Fruit fly (Drosophila melanogaster) Kc167 (cell line): Measurements from ENCODE around the gene CG42814.

ENCODE experiments used
- Myc ChIP-seq: fragments of >200 bp; optimal IDR thresholded peaks from 2 replicates; lab custom pipeline; 2017; ENCODE audit warnings: missing external identifiers
- Sin3A ChIP-seq: fragments of >200 bp; optimal IDR thresholded peaks from 2 replicates; lab custom pipeline; 2018; ENCODE audit warnings: missing external identifiers
- h ChIP-seq: fragments of >200 bp; optimal IDR thresholded peaks from 3 replicates; lab custom pipeline; 2018; ENCODE audit warnings: missing external identifiers
- insv ChIP-seq: fragments of >200 bp; optimal IDR thresholded peaks from 3 replicates; lab custom pipeline; 2018; ENCODE audit warnings: missing external identifiers
- psq ChIP-seq: fragments of >200 bp; optimal IDR thresholded peaks from 2 replicates; lab custom pipeline; 2017; ENCODE audit warnings: missing external identifiers
- ttk ChIP-seq: sonication (Bioruptor generic); optimal IDR thresholded peaks from 2 replicates; lab custom pipeline; 2017; ENCODE audit warnings: missing external identifiers

Gene CG42814

DNA sequence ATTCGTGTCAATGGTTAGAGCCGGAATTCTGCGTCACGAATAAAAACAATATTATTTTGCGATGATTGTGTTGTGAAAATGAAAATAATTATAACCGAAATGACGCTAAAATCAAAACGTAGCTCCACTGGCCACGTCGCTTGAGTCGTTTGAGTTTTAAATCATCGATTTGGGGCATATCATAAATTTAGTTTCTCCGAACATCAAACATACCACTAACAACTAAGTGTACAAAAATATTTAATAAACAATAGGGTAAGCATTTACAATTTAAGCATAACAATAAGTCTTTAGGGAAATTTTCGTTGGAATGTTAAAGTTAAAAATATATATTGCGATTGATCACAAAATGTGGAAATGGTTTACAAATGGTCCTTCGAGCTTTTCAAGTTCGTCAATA lies 21.6 kb upstream of the CG42814 start, which contains the start of the genes TTLL6B and TfIIA-L:
Gene TTLL6B, minus strand, starts transcription at position 101 of the 400 bp plus-strand sequence.
Gene TfIIA-L, plus strand, starts transcription at position 206 of the 400 bp plus-strand sequence.
- TF ChIP-seq Myc (lab: Kevin White, UChicago) = no peak
- no peak for TF ChIP-seq insv (lab: Kevin White, UChicago)
- TF ChIP-seq Sin3A (lab: Kevin White, UChicago) = no peak
- TF ChIP-seq psq (lab: Kevin White, UChicago) = no peak
- no peak for TF ChIP-seq h (lab: Kevin White, UChicago)
- no peak for TF ChIP-seq ttk (lab: Kevin White, UChicago)

DNA sequence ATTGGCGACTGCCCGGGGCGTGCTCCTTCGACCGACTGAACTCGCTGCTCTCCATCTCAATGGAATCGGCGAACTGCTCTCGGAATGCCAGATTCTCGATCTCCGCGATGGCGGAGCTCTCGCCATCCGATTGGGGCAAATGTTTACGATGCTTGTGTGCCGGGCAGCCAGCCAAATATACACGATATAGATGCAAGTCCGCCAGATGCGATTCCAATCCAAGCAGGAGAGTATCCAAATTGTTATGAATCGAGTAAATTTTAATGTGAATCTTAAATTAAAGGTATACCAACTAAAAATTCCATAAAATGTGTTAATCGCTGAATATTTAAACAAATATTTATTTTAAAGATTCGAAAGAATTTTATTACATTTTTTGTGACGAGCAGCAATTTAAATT lies 18.6 kb upstream of the CG42814 start, which contains the start of gene CG5984:
Gene CG5984, minus strand, starts transcription at position 101 of the 400 bp plus-strand sequence.
- TF ChIP-seq h (lab: Kevin White, UChicago) (no peak), psq (lab: Kevin White, UChicago) (no peak), Sin3A (lab: Kevin White, UChicago) (no peak), insv (lab: Kevin White, UChicago) (no peak), Myc (lab: Kevin White, UChicago) (no peak), ttk (lab: Kevin White, UChicago) (no peak)

DNA sequence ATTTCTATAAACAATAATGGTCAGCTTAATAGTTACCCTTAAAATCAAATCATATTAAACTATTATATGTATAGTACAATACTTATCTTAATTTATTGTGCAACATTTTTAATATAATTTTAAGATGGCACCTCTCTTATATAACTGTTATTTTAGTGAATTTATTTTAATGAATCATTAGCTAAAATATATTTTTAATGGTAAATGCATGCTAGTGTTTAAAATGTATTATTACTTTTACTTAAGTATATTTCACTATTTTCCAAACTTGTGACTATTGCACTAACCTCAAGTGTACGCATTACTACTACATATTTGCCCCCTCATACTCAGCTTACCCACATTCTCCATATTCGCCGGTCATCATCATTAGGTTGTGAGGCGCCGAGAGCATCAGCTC lies 17.0 kb upstream of the CG42814 start:
- TF ChIP-seq ttk (lab: Kevin White, UChicago) (no peak), psq (lab: Kevin White, UChicago) (no peak), Myc (lab: Kevin White, UChicago) (no peak), insv (lab: Kevin White, UChicago) (no peak), h (lab: Kevin White, UChicago) (no peak)

DNA sequence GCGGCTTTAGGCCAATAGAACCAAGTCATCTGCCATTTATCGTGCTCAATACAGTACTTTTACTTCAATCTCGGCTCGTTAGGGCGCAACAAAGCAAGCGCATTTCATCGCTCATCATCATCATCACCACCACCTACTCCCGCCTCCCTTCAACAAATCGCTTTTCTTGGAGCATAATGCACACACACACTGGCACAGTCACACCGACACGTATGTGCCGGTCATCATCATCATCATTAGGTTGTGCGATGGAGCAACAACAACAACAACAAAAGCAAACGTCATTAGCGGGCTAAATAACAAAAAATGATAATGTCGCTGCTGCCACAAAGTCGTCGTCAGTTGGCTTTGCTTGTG lies 16.1 kb upstream of the CG42814 start:
- TF ChIP-seq h (lab: Kevin White, UChicago) (no peak), insv (lab: Kevin White, UChicago) (no peak), Myc (lab: Kevin White, UChicago) (no peak), ttk (lab: Kevin White, UChicago) (no peak), psq (lab: Kevin White, UChicago) (no peak), Sin3A (lab: Kevin White, UChicago) (no peak)

dm6 chr3R:27244742-27245400 lies 15.6 kb upstream of the CG42814 start, which contains the start of gene CG18766:
Gene CG18766, minus strand, starts transcription at chr3R:27245249.
- TF ChIP-seq psq (lab: Kevin White, UChicago) (no peak), insv (lab: Kevin White, UChicago) (no peak), Sin3A (lab: Kevin White, UChicago) (no peak), Myc (lab: Kevin White, UChicago) (no peak), h (lab: Kevin White, UChicago) (no peak), ttk (lab: Kevin White, UChicago) (no peak)

dm6 chr3R:27244412-27244741 lies 15.1 kb upstream of the CG42814 start:
- no peak for TF ChIP-seq insv (lab: Kevin White, UChicago)
- no peak for TF ChIP-seq Myc (lab: Kevin White, UChicago)

DNA sequence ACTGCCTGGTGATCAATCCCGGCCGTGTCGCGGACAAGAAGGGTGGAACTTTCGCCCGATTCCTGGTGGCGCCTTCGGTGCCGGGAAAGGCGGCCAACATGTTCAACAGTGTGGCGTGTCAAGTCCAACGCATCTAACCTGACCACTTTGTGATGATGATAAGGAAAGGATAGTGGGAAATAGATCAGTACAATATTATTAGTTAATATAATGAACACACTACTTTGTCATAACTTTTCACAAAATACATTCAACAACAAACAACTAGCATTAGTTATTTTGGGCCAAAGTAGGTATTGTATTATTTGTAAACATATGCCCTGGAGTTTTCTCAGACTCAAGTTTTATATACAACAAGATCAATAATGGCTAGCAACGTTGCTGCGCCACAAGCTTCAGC lies 11.7 kb upstream of the CG42814 start, which contains the start of gene CG17991:
Gene CG17991, plus strand, starts transcription at position 301 of the 400 bp plus-strand sequence.
- TF ChIP-seq h (lab: Kevin White, UChicago) (no peak), insv (lab: Kevin White, UChicago) (no peak), ttk (lab: Kevin White, UChicago) (no peak), Sin3A (lab: Kevin White, UChicago) (no peak), Myc (lab: Kevin White, UChicago) (no peak), psq (lab: Kevin White, UChicago) (no peak)

- TF ChIP-seq ttk (lab: Kevin White, UChicago) (no peak), Sin3A (lab: Kevin White, UChicago) (no peak), h (lab: Kevin White, UChicago) (no peak), insv (lab: Kevin White, UChicago) (no peak)
Measured at dm6 chr3R:27238438-27239301, 9.4 kb upstream of the CG42814 start, which contains the start of the genes CG31064 and PolA2. Gene CG31064, minus strand, starts transcription at chr3R:27239085. Gene PolA2, plus strand, starts transcription at chr3R:27239163.

DNA sequence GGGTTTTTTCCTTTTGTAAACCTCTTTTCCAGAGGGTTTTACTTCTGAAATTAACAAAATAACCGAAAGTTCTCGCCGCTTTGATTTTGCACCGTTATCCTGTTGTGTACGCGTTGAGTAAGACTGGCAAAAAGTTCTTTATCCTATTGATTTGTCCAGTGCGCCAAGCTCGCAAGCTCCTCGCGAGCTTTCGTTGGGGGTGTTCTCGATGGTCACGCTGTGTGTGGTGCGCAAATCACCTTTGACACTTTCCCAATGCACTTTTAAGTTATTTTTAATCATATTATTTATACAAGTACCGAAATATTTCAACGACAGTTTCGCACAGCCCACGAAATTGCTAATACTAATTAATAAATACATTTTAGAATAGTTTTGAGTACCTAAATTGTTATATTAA lies 8.7 kb upstream of the CG42814 start:
- TF ChIP-seq h (lab: Kevin White, UChicago) (no peak), ttk (lab: Kevin White, UChicago) (no peak), Sin3A (lab: Kevin White, UChicago) (no peak), psq (lab: Kevin White, UChicago) (no peak), insv (lab: Kevin White, UChicago) (no peak)

DNA sequence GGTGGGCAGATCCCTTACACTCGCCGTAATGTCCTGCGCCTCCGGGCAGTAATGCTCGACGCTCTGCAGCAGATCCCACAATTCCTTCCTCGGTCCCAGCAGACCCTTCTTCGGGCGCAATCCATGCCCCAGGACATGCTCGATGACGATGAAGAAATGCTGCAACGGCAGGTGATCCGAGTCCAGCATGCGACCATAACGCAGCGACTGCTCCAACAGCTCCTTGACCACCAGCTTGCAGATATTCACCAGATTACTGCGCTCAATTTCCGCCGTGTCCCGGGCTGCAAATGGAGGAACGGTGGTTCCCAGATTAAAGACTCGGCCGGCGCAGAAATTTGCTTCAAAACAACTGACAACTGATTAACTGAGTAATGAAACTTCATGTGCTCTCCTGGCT lies 4.1 kb upstream of the CG42814 start, which contains the start of gene CG31068:
Gene CG31068, plus strand, starts transcription at position 301 of the 400 bp plus-strand sequence.
- no peak for TF ChIP-seq Sin3A (lab: Kevin White, UChicago)
- TF ChIP-seq ttk (lab: Kevin White, UChicago) = no peak
- TF ChIP-seq Myc (lab: Kevin White, UChicago) = no peak
- no peak for TF ChIP-seq insv (lab: Kevin White, UChicago)
- TF ChIP-seq h (lab: Kevin White, UChicago) = no peak
- TF ChIP-seq psq (lab: Kevin White, UChicago) = no peak

dm6 chr3R:27228342-27228741 lies 926 bp downstream of the CG42814 start, which contains the start of gene CG42813:
Gene CG42813, minus strand, starts transcription at chr3R:27228561.
- TF ChIP-seq psq (lab: Kevin White, UChicago) (no peak), insv (lab: Kevin White, UChicago) (no peak), ttk (lab: Kevin White, UChicago) (no peak), Sin3A (lab: Kevin White, UChicago) (no peak), h (lab: Kevin White, UChicago) (no peak), Myc (lab: Kevin White, UChicago) (no peak)
